Worm (Caenorhabditis elegans) whole organism, mixed stage, embryonic: ENCODE measurements around the gene ran-2.

Experiments
- elt-3 ChIP-seq: fragments of 150-350 bp; optimal IDR thresholded peaks from 2 replicates; lab custom pipeline; 2014; ENCODE audit warnings: missing biosample characterization, missing genetic modification characterization
- ham-2 ChIP-seq: fragments of 200-800 bp; sonication (Bioruptor generic); optimal IDR thresholded peaks from 2 replicates; lab custom pipeline; 2018; ENCODE audit warnings: mild to moderate bottlenecking, missing genetic modification characterization, missing compliant biosample characterization
- nhr-12 ChIP-seq: fragments of 150-350 bp; optimal IDR thresholded peaks from 2 replicates; lab custom pipeline; 2014; ENCODE audit warnings: missing biosample characterization, missing genetic modification characterization
- nhr-237 ChIP-seq: fragments of 150-350 bp; optimal IDR thresholded peaks from 2 replicates; lab custom pipeline; 2014; ENCODE audit warnings: missing biosample characterization, missing genetic modification characterization
- pha-4 ChIP-seq: fragments of 150-350 bp; optimal IDR thresholded peaks from 2 replicates; lab custom pipeline; 2018; ENCODE audit warnings: missing biosample characterization, missing genetic modification reagents, missing genetic modification characterization
- sem-2 ChIP-seq: fragments of 200-800 bp; sonication (Bioruptor generic); optimal IDR thresholded peaks from 2 replicates; lab custom pipeline; 2018; ENCODE audit warnings: mild to moderate bottlenecking, missing genetic modification characterization, missing compliant biosample characterization
- sptf-1 ChIP-seq: sonication (generic microtip); optimal IDR thresholded peaks from 2 replicates; lab custom pipeline; 2017; ENCODE audit warnings: mild to moderate bottlenecking, missing genetic modification characterization, moderate library complexity, missing compliant biosample characterization
- ztf-11 ChIP-seq: fragments of 150-350 bp; optimal IDR thresholded peaks from 2 replicates; lab custom pipeline; 2014; ENCODE audit warnings: missing biosample characterization, missing genetic modification characterization

DNA sequence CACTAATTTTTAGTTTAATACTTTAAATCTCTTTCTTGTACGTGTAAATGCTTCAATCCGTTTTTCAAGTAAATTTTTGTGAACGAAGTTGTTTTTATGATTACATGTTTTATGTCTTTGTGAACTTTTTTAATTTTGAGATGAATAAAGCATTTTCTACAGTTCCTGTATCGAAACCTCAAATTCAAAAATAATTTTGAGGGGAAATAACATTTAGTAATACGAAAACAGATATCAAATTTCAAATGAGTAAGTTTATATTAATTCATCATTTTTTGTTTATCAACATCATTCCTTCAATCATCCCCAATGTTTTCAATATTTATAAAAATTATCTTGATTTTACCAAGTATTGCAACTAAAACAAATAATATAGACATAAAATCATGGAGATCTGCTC lies 4.2 kb downstream of the ran-2 start, which contains the start of gene C29E4.10:
- no peak for TF ChIP-seq sem-2 (GFP tag; lab: Kevin White, UChicago)
- TF ChIP-seq nhr-237, result no peak
- no peak for TF ChIP-seq nhr-12 (tag; lab: Kevin White, UChicago)
- TF ChIP-seq ztf-11 (tag; lab: Kevin White, UChicago), result no peak
- no peak for TF ChIP-seq ham-2
- TF ChIP-seq sptf-1 (tag; lab: Kevin White, UChicago), result no peak
- no peak for TF ChIP-seq pha-4 (tag; lab: Kevin White, UChicago)
- TF ChIP-seq elt-3, result no peak
